Worm (Caenorhabditis elegans) whole organism, L1 larva: ENCODE data around the gene cam-1.
A peak's percentile ranks its signal among the peaks of the same experiment; 100 is the strongest.

Experiments
- C16A3.4 ChIP-seq: fragments of 150-350 bp; optimal IDR thresholded peaks from 2 replicates; lab custom pipeline; 2014; ENCODE audit warnings: missing biosample characterization, missing genetic modification characterization
- aha-1 ChIP-seq: fragments of 150-350 bp; optimal IDR thresholded peaks from 2 replicates; lab custom pipeline; 2014; ENCODE audit warnings: missing biosample characterization, missing genetic modification characterization
- alr-1 ChIP-seq: fragments of 200-800 bp; sonication (Bioruptor generic); optimal IDR thresholded peaks from 2 replicates; lab custom pipeline; 2018; ENCODE audit warnings: borderline replicate concordance, mild to moderate bottlenecking, missing genetic modification characterization, missing compliant biosample characterization
- ama-1 ChIP-seq: fragments of 150-350 bp; optimal IDR thresholded peaks from 2 replicates; lab custom pipeline; 2014
- blmp-1 ChIP-seq: fragments of 150-350 bp; optimal IDR thresholded peaks from 2 replicates; lab custom pipeline; 2014; ENCODE audit warnings: missing biosample characterization, missing genetic modification characterization
- ceh-63 ChIP-seq: fragments of 200-800 bp; sonication (Bioruptor generic); optimal IDR thresholded peaks from 2 replicates; lab custom pipeline; 2018; ENCODE audit warnings: mild to moderate bottlenecking, missing genetic modification characterization, missing compliant biosample characterization
- ceh-8 ChIP-seq: fragments of 200-800 bp; sonication (Bioruptor generic); optimal IDR thresholded peaks from 2 replicates; lab custom pipeline; 2018; ENCODE audit warnings: mild to moderate bottlenecking, missing genetic modification characterization, moderate library complexity, missing compliant biosample characterization
- ceh-88 ChIP-seq: fragments of 200-800 bp; sonication (Bioruptor generic); IDR thresholded peaks from 2 replicates; pipeline ENCODE4 v1.3.6; 2022; ENCODE audit warnings: missing genetic modification characterization, missing compliant biosample characterization
- ceh-90 ChIP-seq: sonication (generic microtip); optimal IDR thresholded peaks from 2 replicates; lab custom pipeline; 2016; ENCODE audit warnings: missing genetic modification characterization, missing compliant biosample characterization
- ces-1 ChIP-seq: fragments of 150-350 bp; optimal IDR thresholded peaks from 2 replicates; lab custom pipeline; 2014; ENCODE audit warnings: missing biosample characterization, missing genetic modification reagents, missing genetic modification characterization
- efl-3 ChIP-seq: fragments of 200-800 bp; sonication (Bioruptor generic); optimal IDR thresholded peaks from 2 replicates; lab custom pipeline; 2018; ENCODE audit warnings: mild to moderate bottlenecking, missing genetic modification characterization, missing compliant biosample characterization
- egl-13 ChIP-seq: sonication (generic microtip); optimal IDR thresholded peaks from 2 replicates; lab custom pipeline; 2016; ENCODE audit warnings: missing genotype, missing genetic modification reagents, missing genetic modification characterization, missing compliant biosample characterization
- egl-27 ChIP-seq, 2 experiments: fragments of 150-350 bp in 1 of 2; sonication (generic microtip); optimal IDR thresholded peaks; 3 replicates each; lab custom pipeline; 2017 to 2018; ENCODE audit warnings: missing biosample characterization in 2 of 2, missing genetic modification characterization in 2 of 2, missing genetic modification reagents in 2 of 2
- fkh-10 ChIP-seq: sonication (generic microtip); optimal IDR thresholded peaks from 2 replicates; lab custom pipeline; 2017; ENCODE audit warnings: missing biosample characterization, missing genetic modification reagents, missing genetic modification characterization
- fkh-8 ChIP-seq: sonication (generic microtip); optimal IDR thresholded peaks from 2 replicates; lab custom pipeline; 2016; ENCODE audit warnings: mild to moderate bottlenecking, missing genetic modification characterization, missing compliant biosample characterization
- grh-1 ChIP-seq: fragments of 200-800 bp; sonication (Bioruptor generic); IDR thresholded peaks from 2 replicates; pipeline ENCODE4 v1.3.6; 2022; ENCODE audit warnings: missing genetic modification reagents, missing genetic modification characterization, missing compliant biosample characterization
- hlh-17 ChIP-seq: fragments of 200-800 bp; sonication (Bioruptor generic); optimal IDR thresholded peaks from 2 replicates; lab custom pipeline; 2018; ENCODE audit warnings: missing genetic modification characterization, mild to moderate bottlenecking, missing compliant biosample characterization, moderate library complexity, borderline replicate concordance
- hlh-4 ChIP-seq: sonication (generic microtip); optimal IDR thresholded peaks from 2 replicates; lab custom pipeline; 2016; ENCODE audit warnings: mild to moderate bottlenecking, missing genetic modification characterization, missing compliant biosample characterization
- hpl-2 ChIP-seq: fragments of 150-350 bp; optimal IDR thresholded peaks from 2 replicates; lab custom pipeline; 2014; ENCODE audit warnings: missing biosample characterization, missing genetic modification reagents, missing genetic modification characterization
- lin-13 ChIP-seq: fragments of 150-350 bp; optimal IDR thresholded peaks from 2 replicates; lab custom pipeline; 2014; ENCODE audit warnings: missing biosample characterization, missing genetic modification reagents, missing genetic modification characterization
- lin-14 ChIP-seq: fragments of 200-800 bp; sonication (Bioruptor generic); optimal IDR thresholded peaks from 2 replicates; lab custom pipeline; 2018; ENCODE audit warnings: mild to moderate bottlenecking, missing genetic modification characterization, moderate library complexity, missing compliant biosample characterization
- lin-39 ChIP-seq: fragments of 150-350 bp; optimal IDR thresholded peaks from 2 replicates; lab custom pipeline; 2014; ENCODE audit warnings: missing biosample characterization, missing genetic modification reagents, missing genetic modification characterization
- lsy-2 ChIP-seq, 2 experiments: fragments of 150-350 bp; optimal IDR thresholded peaks; 2 replicates each; lab custom pipeline; 2014; ENCODE audit warnings: missing biosample characterization in 2 of 2, missing genetic modification characterization in 2 of 2
- mdl-1 ChIP-seq, 2 experiments: fragments of 150-350 bp; optimal IDR thresholded peaks; 2 replicates each; lab custom pipeline; 2014 to 2017; ENCODE audit warnings: missing biosample characterization in 2 of 2, missing genetic modification characterization in 2 of 2, inconsistent platforms in 1 of 2
- mef-2 ChIP-seq: fragments of 150-350 bp; optimal IDR thresholded peaks from 2 replicates; lab custom pipeline; 2014; ENCODE audit warnings: missing biosample characterization, missing genetic modification characterization
- nhr-11 ChIP-seq: fragments of 150-350 bp; optimal IDR thresholded peaks from 2 replicates; lab custom pipeline; 2014; ENCODE audit warnings: missing biosample characterization, missing genetic modification characterization
- nhr-20 ChIP-seq: sonication (generic microtip); optimal IDR thresholded peaks from 2 replicates; lab custom pipeline; 2016; ENCODE audit warnings: mild to moderate bottlenecking, missing genetic modification characterization, missing compliant biosample characterization
- nhr-77 ChIP-seq: fragments of 150-350 bp; optimal IDR thresholded peaks from 2 replicates; lab custom pipeline; 2014; ENCODE audit warnings: missing biosample characterization, missing genetic modification characterization
- nhr-85 ChIP-seq: sonication (generic microtip); peaks from one replicate; lab custom pipeline; 2016; ENCODE audit warnings: missing genetic modification characterization, inconsistent platforms, missing compliant biosample characterization
- nhr-90 ChIP-seq: sonication (generic microtip); optimal IDR thresholded peaks from 2 replicates; lab custom pipeline; 2016; ENCODE audit warnings: mild to moderate bottlenecking, missing genetic modification characterization, missing compliant biosample characterization; ENCODE audit not compliant: poor library complexity
- rnt-1 ChIP-seq: sonication (generic microtip); optimal IDR thresholded peaks from 2 replicates; lab custom pipeline; 2016; ENCODE audit warnings: mild to moderate bottlenecking, missing genetic modification characterization, moderate library complexity, missing compliant biosample characterization
- sup-37 ChIP-seq: fragments of 200-800 bp; sonication (Bioruptor generic); optimal IDR thresholded peaks from 2 replicates; lab custom pipeline; 2018; ENCODE audit warnings: mild to moderate bottlenecking, missing genetic modification characterization, missing compliant biosample characterization
- xbp-1 ChIP-seq: sonication (generic microtip); optimal IDR thresholded peaks from 2 replicates; lab custom pipeline; 2016; ENCODE audit warnings: missing genetic modification characterization, missing compliant biosample characterization
- zip-4 ChIP-seq: fragments of 200-800 bp; sonication (Bioruptor generic); optimal IDR thresholded peaks from 2 replicates; lab custom pipeline; 2018; ENCODE audit warnings: mild to moderate bottlenecking, missing genetic modification characterization, moderate library complexity, missing compliant biosample characterization
- ztf-11 ChIP-seq, 2 experiments: sonication (generic microtip); optimal IDR thresholded peaks; 2 replicates each; lab custom pipeline; 2016 to 2017; ENCODE audit warnings: missing genetic modification characterization in 2 of 2, missing biosample characterization in 1 of 2, missing compliant biosample characterization in 1 of 2
- ztf-4 ChIP-seq: fragments of 150-350 bp; optimal IDR thresholded peaks from 2 replicates; lab custom pipeline; 2014; ENCODE audit warnings: missing biosample characterization, missing genetic modification characterization

cam-1 gene

ce11 chrII:9254187-9254586 lies 55.9 kb downstream of the cam-1 start, which contains the start of gene nlp-82:
Gene nlp-82, minus strand, starts transcription at chrII:9254287.
- TF ChIP-seq zip-4 (GFP tag; lab: Kevin White, UChicago) (no peak), ceh-88 (GFP tag; lab: Robert Waterston, UW) (no peak), nhr-90 (tag; lab: Kevin White, UChicago) (no peak), ceh-8 (GFP tag; lab: Kevin White, UChicago) (no peak), hlh-4 (tag; lab: Kevin White, UChicago) (no peak), fkh-10 (GFP tag; lab: Kevin White, UChicago) (no peak), fkh-8 (tag; lab: Kevin White, UChicago) (no peak), nhr-11 (tag; lab: Kevin White, UChicago) (no peak), nhr-20 (tag; lab: Kevin White, UChicago) (no peak), alr-1 (tag; lab: Kevin White, UChicago) (no peak), lin-13 (GFP tag; lab: Kevin White, UChicago) (no peak), ama-1 (lab: Kevin White, UChicago) (no peak), aha-1 (tag; lab: Kevin White, UChicago) (no peak), lin-14 (GFP tag; lab: Kevin White, UChicago) (no peak), ztf-11 (tag; optimal IDR thresholded peaks at IDR 0.05; lab: Kevin White, UChicago) (no peak), ztf-4 (tag; lab: Kevin White, UChicago) (no peak), hlh-17 (no peak), C16A3.4 (tag; lab: Kevin White, UChicago) (no peak), efl-3 (GFP tag; lab: Kevin White, UChicago) (no peak), mef-2 (tag; lab: Kevin White, UChicago) (no peak)
- TF ChIP-seq, all 84 proteins: peak for 0

DNA sequence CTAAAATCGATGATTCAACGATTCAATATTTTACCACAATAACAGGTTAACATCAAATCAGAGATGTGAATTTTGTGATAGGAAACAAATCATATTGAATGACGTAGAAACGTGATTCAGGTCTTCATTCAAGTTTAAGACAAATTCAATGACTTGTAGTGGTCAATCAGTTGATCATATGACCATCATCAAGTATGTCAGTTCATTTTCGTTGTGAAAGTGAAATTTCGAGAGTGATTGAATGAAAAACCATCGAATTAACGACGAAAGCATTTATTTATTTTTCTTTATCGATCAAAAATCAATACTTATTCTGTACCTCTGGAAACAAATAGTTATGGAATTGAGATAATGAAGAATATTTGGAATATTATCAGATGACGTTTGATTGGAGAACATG lies 58.6 kb downstream of the cam-1 start:
- TF ChIP-seq lin-39 (tag; lab: Kevin White, UChicago) (no peak), egl-27 (tag; optimal IDR thresholded peaks at IDR 0.05; lab: Kevin White, UChicago) (no peak), blmp-1 (tag; lab: Kevin White, UChicago) (peak; percentile 77), nhr-77 (tag; lab: Kevin White, UChicago) (no peak), nhr-85 (tag; lab: Kevin White, UChicago) (peak; percentile 81), lsy-2 (tag; optimal IDR thresholded peaks at IDR 0.05; lab: Kevin White, UChicago) (no peak)

DNA sequence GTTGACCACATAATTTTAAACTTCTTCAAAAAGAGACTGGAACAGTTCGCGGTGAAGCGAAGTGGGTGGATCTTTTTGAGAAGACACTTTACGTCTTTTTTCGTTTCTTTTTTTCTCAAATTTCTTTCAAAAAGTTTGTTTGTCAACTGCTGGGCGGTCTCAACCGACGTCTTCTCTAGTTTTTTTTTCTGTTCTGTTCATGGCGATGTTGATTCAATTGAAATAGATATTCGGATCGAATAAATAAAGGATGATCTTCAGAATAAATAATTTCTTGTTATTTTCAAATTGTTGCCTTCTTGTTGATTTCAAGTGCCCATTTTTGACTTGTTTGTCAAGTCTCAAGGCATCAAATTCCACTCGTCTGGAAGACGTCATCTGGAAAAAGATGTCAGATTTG lies 59.7 kb downstream of the cam-1 start, which contains the start of gene T26C5.4:
TSS of gene T26C5.4 (minus strand) at position 101 of the 400 bp plus-strand sequence.
- TF ChIP-seq hpl-2 (GFP tag; lab: Kevin White, UChicago): no peak
- no peak for TF ChIP-seq sup-37 (GFP tag; lab: Kevin White, UChicago)
- no peak for TF ChIP-seq ceh-63 (GFP tag; lab: Kevin White, UChicago)
- TF ChIP-seq egl-27 (tag; optimal IDR thresholded peaks at IDR 0.05; lab: Kevin White, UChicago): no peak
- no peak for TF ChIP-seq egl-13 (tag; lab: Kevin White, UChicago)
- TF ChIP-seq xbp-1: no peak
- no peak for TF ChIP-seq hlh-17
- no peak for TF ChIP-seq ceh-90
- no peak for TF ChIP-seq grh-1
- no peak for TF ChIP-seq ces-1 (GFP tag; lab: Kevin White, UChicago)
- TF ChIP-seq mdl-1 (tag; optimal IDR thresholded peaks at IDR 0.05; lab: Kevin White, UChicago): no peak

- TF ChIP-seq rnt-1: no peak
These were observed 63.5 kb downstream of the cam-1 start, which contains the start of gene T26C5.5 for ce11 chrII:9246648-9247047. Gene T26C5.5, minus strand, starts transcription at chrII:9246748.
